Fruit fly (Drosophila melanogaster): Measurements from ENCODE around the gene cnc.

cnc gene

DNA sequence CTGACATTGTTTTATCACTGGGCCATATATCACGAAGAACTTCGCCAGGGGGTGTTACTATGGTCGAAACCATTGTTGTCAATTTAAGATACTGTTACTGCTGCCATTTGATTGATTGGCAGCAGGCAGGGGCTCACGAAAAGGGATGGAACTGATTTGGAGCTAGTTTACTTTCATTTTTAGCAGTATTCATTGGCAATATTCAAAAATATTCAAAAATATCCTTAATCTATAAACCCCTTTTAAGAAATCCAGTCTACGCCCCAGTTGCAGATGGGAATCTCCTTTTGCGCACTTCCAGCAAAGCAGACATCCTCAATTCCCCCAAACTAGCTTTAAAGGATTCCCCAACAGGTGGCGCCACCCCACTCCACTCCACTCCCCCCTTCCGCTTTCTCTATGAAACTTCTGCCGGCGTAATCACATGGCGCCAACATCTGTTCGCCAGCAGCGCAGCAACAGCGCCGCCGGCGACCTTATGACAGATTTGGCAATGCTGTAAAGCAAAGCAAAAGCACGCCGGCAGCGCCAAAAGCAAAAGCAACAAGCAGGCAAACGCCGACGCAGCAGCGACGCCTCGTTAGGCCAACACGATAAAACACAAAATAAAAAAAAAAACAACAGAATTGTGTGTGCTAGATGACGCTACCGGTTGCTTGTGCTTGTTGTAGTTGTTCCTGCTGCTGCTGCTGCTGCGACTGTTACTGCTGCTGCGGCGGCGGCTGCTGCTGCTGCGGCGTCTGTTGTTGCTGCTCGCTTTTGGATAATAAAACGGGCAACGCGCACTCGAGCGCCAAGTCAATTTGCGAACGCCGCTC lies 58.8 kb downstream of the cnc start, which contains the start of gene Irk1:
Irk1 (plus strand) TSS at position 811 of the 818 bp plus-strand sequence.
- TF ChIP-seq CG6163 (GFP tag; IDR thresholded peaks at IDR 0.05) = 0 out of 3 replicates have a peak, but pooled peaks have one; percentile 14
- peak; percentile 11; the same call in 1 of the 3 replicates for TF ChIP-seq eg (GFP tag; IDR thresholded peaks at IDR 0.05)
- no peak for TF ChIP-seq Sox15 (GFP tag; optimal IDR thresholded peaks at IDR 0.05)

DNA sequence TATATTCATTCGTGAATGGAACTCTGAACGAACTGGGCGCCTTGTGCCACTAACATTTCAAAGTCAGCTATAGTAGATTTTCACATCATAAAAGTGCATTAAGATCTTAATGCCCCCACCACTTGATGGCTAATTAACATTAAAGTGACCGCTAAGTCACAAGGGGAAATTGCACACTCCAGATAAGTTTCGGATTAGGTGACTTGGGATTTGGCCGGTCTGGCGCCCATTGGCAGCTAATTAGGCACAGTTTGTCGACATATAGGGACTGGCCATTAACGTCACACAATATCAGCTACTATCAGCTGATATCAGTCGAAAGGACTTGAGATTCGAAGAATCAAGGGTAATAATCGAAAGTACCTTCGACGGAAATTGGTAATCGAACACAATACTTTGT lies 61.9 kb downstream of the cnc start:
- TF ChIP-seq lz (GFP tag; optimal IDR thresholded peaks at IDR 0.05) (no peak), Sox14 (GFP tag; optimal IDR thresholded peaks at IDR 0.05) (no peak), dac (GFP tag; optimal IDR thresholded peaks at IDR 0.05) (no peak), CG6808 (GFP tag; optimal IDR thresholded peaks at IDR 0.05) (no peak), Gug (GFP tag; IDR thresholded peaks at IDR 0.05) (no peak), Ets21C (GFP tag; optimal IDR thresholded peaks at IDR 0.05) (no peak), CG8319 (GFP tag; optimal IDR thresholded peaks at IDR 0.05) (no peak), CG4318 (GFP tag; optimal IDR thresholded peaks at IDR 0.05) (no peak), CG34406 (GFP tag; optimal IDR thresholded peaks at IDR 0.05) (no peak), CG6792 (GFP tag; optimal IDR thresholded peaks at IDR 0.05) (no peak)

DNA sequence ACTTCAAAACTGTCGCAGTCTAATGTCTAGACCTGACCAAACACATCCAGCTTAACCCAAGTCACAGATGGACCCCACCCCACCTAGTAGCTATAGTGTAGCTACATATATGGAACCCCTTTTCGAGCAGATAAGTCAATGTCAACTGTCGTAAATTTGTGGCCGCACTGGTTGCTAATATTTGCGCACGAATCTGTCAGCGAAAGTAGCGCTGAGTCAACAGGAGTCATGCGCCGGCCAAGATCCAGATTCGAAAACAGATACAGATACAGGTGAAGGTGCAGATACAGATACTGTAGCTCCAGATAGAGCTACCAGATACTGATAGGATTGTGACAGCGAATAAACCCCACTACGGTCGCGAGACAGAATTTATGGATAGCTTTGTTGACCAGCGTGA lies 62.4 kb downstream of the cnc start:
- TF ChIP-seq fkh (GFP tag; optimal IDR thresholded peaks at IDR 0.05) = peak; percentile 20
- no peak for TF ChIP-seq CG1621 (tag; optimal IDR thresholded peaks at IDR 0.05)
- no peak for TF ChIP-seq Smox (GFP tag; optimal IDR thresholded peaks at IDR 0.05)
- 0 out of 3 replicates have a peak, but pooled peaks have one; percentile 9 for TF ChIP-seq CG6163 (GFP tag; IDR thresholded peaks at IDR 0.05)
- TF ChIP-seq salr (GFP tag; optimal IDR thresholded peaks at IDR 0.05) = no peak
- no peak for TF ChIP-seq OdsH (GFP tag; optimal IDR thresholded peaks at IDR 0.05)
- TF ChIP-seq Hr4 (GFP tag; optimal IDR thresholded peaks at IDR 0.05) = no peak
- TF ChIP-seq eg (GFP tag; IDR thresholded peaks at IDR 0.05) = no peak
- no peak for TF ChIP-seq Sox15 (GFP tag; optimal IDR thresholded peaks at IDR 0.05)
- TF ChIP-seq Eip78C (GFP tag) = peak; percentile 43
- no peak for TF ChIP-seq cyc (GFP tag; optimal IDR thresholded peaks at IDR 0.05)

DNA sequence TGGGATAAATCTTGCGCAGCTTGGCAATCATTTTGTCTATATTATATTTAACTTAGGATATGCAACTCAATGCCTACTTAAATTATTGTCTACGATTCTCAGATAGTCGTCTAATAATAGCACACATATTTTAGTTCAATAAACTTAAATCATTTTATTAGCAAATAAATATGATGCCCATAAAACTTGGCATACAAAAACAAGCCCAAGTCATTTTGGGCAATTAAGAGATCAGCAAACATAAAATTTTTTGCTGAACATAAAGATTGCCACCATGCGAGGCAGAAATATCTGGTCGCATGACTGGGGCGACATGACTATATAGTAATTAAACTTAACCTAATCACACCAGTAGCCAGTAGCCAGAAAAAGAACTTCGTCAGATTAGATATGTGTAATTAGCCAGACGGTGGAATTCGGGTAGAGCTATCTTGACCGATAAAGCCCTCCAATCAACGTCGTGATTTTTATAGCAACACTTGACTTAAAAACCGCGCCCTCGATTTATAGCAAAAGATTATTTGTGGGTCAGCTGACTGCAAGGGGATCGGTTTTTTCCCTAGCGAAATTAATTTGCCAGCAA lies 65.1 kb downstream of the cnc start, which contains the start of gene CG13829:
CG13829 (minus strand) TSS at position 51 of the 583 bp plus-strand sequence.
- TF ChIP-seq CG11902 (GFP tag; optimal IDR thresholded peaks at IDR 0.05) = no peak
- no peak for TF ChIP-seq CG11762 (GFP tag; optimal IDR thresholded peaks at IDR 0.05; ENCODE audit: insufficient read depth)
- no peak for TF ChIP-seq net (GFP tag; optimal IDR thresholded peaks at IDR 0.05)
- TF ChIP-seq CG7368 (GFP tag; optimal IDR thresholded peaks at IDR 0.05) = no peak
- TF ChIP-seq CG10631 (GFP tag; optimal IDR thresholded peaks at IDR 0.05) = no peak

DNA sequence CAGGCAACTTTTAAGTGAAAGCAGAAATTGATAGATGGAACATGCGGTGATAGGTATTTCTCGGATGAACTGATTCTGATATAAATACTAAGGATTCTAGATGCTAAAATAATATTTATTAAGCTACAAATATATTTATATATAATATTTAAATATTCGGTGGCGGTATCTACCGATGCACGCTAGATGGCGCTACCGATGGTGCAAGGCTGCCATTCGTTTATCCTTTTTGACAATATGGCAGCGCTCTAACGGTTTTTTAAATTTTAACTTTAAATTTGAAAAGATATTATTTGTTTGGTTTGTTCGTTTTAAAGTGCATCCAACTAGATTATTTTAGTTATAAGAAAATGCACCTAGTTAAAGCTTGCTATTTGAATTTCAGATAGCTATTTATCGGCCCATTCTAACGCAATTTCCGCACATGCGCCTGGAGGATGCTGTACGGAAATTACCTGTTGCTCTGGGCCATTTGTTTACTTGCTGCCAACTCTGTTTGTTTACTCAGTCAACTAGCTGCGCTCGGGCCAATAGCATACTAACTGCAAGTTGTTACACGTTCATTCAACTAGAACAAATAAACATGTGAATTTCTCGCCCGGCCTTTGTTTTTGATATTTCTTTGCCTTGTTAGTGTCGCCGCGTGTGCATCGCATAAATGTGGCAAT lies 67.1 kb downstream of the cnc start, which contains the start of gene VhaAC39-2:
VhaAC39-2 (minus strand) TSS at position 28 of the 668 bp plus-strand sequence.
- TF ChIP-seq eg (GFP tag; IDR thresholded peaks at IDR 0.05) (no peak), Eip93F (GFP tag; optimal IDR thresholded peaks at IDR 0.05) (no peak), CG11762 (GFP tag; optimal IDR thresholded peaks at IDR 0.05; ENCODE audit: insufficient read depth) (no peak), Eip78C (GFP tag) (no peak), esn (GFP tag; optimal IDR thresholded peaks at IDR 0.05) (peak; percentile 1), CG31627 (GFP tag; optimal IDR thresholded peaks at IDR 0.05) (peak; percentile 6)
